Fruit fly (Drosophila melanogaster) whole organism, pupa: Measurements from ENCODE around the gene Rcc1.

Experiments
- CG10348 ChIP-seq: fragments of 200-800 bp; sonication (Bioruptor generic); IDR thresholded peaks from 2 replicates; pipeline ENCODE4 v1.3.6; 2022; ENCODE audit warnings: missing biosample characterization, missing genetic modification characterization
- CG12605 ChIP-seq: fragments of 200-800 bp; sonication (Bioruptor generic); IDR thresholded peaks from 2 replicates; pipeline ENCODE4 v1.3.6; 2022; ENCODE audit warnings: missing biosample characterization, missing genetic modification characterization
- CG13204 ChIP-seq: fragments of 200-800 bp; sonication (Bioruptor generic); optimal IDR thresholded peaks from 2 replicates; lab custom pipeline; 2018; ENCODE audit warnings: missing biosample characterization, mild to moderate bottlenecking, missing genetic modification characterization, moderate library complexity
- CG14655 ChIP-seq: fragments of 200-800 bp; sonication (Bioruptor generic); optimal IDR thresholded peaks from 3 replicates; lab custom pipeline; 2017; ENCODE audit warnings: mild to moderate bottlenecking, missing biosample characterization, missing genetic modification reagents, missing genetic modification characterization
- CG15710 ChIP-seq: fragments of 200-800 bp; sonication (Bioruptor generic); optimal IDR thresholded peaks from 2 replicates; lab custom pipeline; 2018; ENCODE audit warnings: missing biosample characterization, mild to moderate bottlenecking, missing genetic modification characterization, moderate library complexity
- CG17806 ChIP-seq: fragments of 200-800 bp; sonication (Bioruptor generic); optimal IDR thresholded peaks from 2 replicates; lab custom pipeline; 2018; ENCODE audit warnings: missing biosample characterization, mild to moderate bottlenecking, missing genetic modification characterization, moderate library complexity
- CG32121 ChIP-seq: fragments of 200-800 bp; sonication (Bioruptor generic); IDR thresholded peaks from 2 replicates; pipeline ENCODE4 v1.3.6; 2022; ENCODE audit warnings: missing biosample characterization, missing genetic modification characterization
- CG34367 ChIP-seq: fragments of 200-800 bp; sonication (Bioruptor generic); optimal IDR thresholded peaks from 2 replicates; lab custom pipeline; 2018; ENCODE audit warnings: missing biosample characterization, mild to moderate bottlenecking, missing genetic modification characterization
- CG4496 ChIP-seq: fragments of 200-800 bp; sonication (Bioruptor generic); IDR thresholded peaks from 3 replicates; pipeline ENCODE4 v1.3.6; 2022; ENCODE audit warnings: missing biosample characterization, missing genetic modification characterization
- CG8159 ChIP-seq: fragments of 200-800 bp; sonication (Bioruptor generic); optimal IDR thresholded peaks from 3 replicates; lab custom pipeline; 2018; ENCODE audit warnings: missing biosample characterization, mild to moderate bottlenecking, missing genetic modification characterization, moderate library complexity
- CG8301 ChIP-seq: fragments of 200-800 bp; sonication (Bioruptor generic); optimal IDR thresholded peaks from 2 replicates; lab custom pipeline; 2018; ENCODE audit warnings: missing biosample characterization, mild to moderate bottlenecking, missing genetic modification characterization
- CG9948 ChIP-seq: fragments of 200-800 bp; sonication (Bioruptor generic); optimal IDR thresholded peaks from 2 replicates; lab custom pipeline; 2018; ENCODE audit warnings: missing biosample characterization, mild to moderate bottlenecking, missing genetic modification characterization, moderate library complexity
- D1 ChIP-seq: fragments of 200-800 bp; sonication (Bioruptor generic); optimal IDR thresholded peaks from 2 replicates; lab custom pipeline; 2018; ENCODE audit warnings: missing biosample characterization, mild to moderate bottlenecking, missing genetic modification characterization, moderate library complexity
- EcR ChIP-seq: fragments of 200-800 bp; sonication (Bioruptor generic); optimal IDR thresholded peaks from 3 replicates; lab custom pipeline; 2019; ENCODE audit warnings: missing biosample characterization, missing genetic modification characterization, mild to moderate bottlenecking, moderate library complexity, missing genetic modification reagents
- Ets98B ChIP-seq: fragments of 200-800 bp; sonication (Bioruptor generic); IDR thresholded peaks from 2 replicates; pipeline ENCODE4 v1.3.6; 2022; ENCODE audit warnings: missing biosample characterization, missing genetic modification characterization
- Pif1A ChIP-seq: fragments of 200-800 bp; sonication (Bioruptor generic); optimal IDR thresholded peaks from 3 replicates; lab custom pipeline; 2016; ENCODE audit warnings: missing biosample characterization, missing genetic modification characterization
- Pif1B ChIP-seq: fragments of 200-800 bp; sonication (Bioruptor generic); optimal IDR thresholded peaks from 3 replicates; lab custom pipeline; 2016; ENCODE audit warnings: missing biosample characterization, missing genetic modification characterization
- Snoo ChIP-seq: fragments of 200-800 bp; sonication (Bioruptor generic); optimal IDR thresholded peaks from 3 replicates; lab custom pipeline; 2017; ENCODE audit warnings: missing biosample characterization, mild to moderate bottlenecking, missing genetic modification characterization, inconsistent platforms
- fd96Ca ChIP-seq: fragments of 200-800 bp; sonication (Bioruptor generic); IDR thresholded peaks from 3 replicates; pipeline ENCODE4 v1.3.6; 2022; ENCODE audit warnings: missing biosample characterization, missing genetic modification characterization
- gl ChIP-seq: fragments of 200-800 bp; sonication (Bioruptor generic); optimal IDR thresholded peaks from 2 replicates; lab custom pipeline; 2018; ENCODE audit warnings: missing biosample characterization, mild to moderate bottlenecking, missing genetic modification characterization
- rn ChIP-seq: fragments of 200-800 bp; sonication (Bioruptor generic); IDR thresholded peaks from 2 replicates; pipeline ENCODE4 v1.3.6; 2022; ENCODE audit warnings: missing biosample characterization, missing genetic modification characterization

The Rcc1 gene

dm6 chr3L:5971440-5971839, 38.9 kb upstream of the Rcc1 start:
- TF ChIP-seq CG34367 (tag; lab: Kevin White, UChicago), result no peak
- no peak for TF ChIP-seq EcR (GFP tag; lab: Kevin White, UChicago)
- no peak for TF ChIP-seq CG17806 (tag; lab: Kevin White, UChicago)
- no peak for TF ChIP-seq fd96Ca (GFP tag; lab: Robert Waterston, UW)
- no peak for TF ChIP-seq CG8159 (tag; lab: Kevin White, UChicago)
- no peak for TF ChIP-seq gl

dm6 chr3L:5970169-5970568, 37.6 kb upstream of the Rcc1 start:
- TF ChIP-seq CG10348 (GFP tag; lab: Robert Waterston, UW), result no peak
- TF ChIP-seq CG15710 (tag; lab: Kevin White, UChicago), result no peak
- no peak for TF ChIP-seq Snoo (tag; lab: Kevin White, UChicago)
- no peak for TF ChIP-seq CG4496 (GFP tag; lab: Robert Waterston, UW)
- TF ChIP-seq CG32121 (GFP tag; lab: Robert Waterston, UW), result no peak
- TF ChIP-seq D1, result no peak
- TF ChIP-seq Pif1A, result no peak
- no peak for TF ChIP-seq CG8159 (tag; lab: Kevin White, UChicago)
- no peak for TF ChIP-seq Ets98B
- TF ChIP-seq fd96Ca (GFP tag; lab: Robert Waterston, UW), result no peak
- TF ChIP-seq CG8301, result no peak
- TF ChIP-seq CG13204, result no peak

- TF ChIP-seq CG13204 (no peak), EcR (GFP tag; lab: Kevin White, UChicago) (no peak), CG17806 (tag; lab: Kevin White, UChicago) (no peak), CG8159 (tag; lab: Kevin White, UChicago) (no peak), Pif1B (no peak), rn (GFP tag; lab: Robert Waterston, UW) (no peak), CG34367 (tag; lab: Kevin White, UChicago) (no peak), fd96Ca (GFP tag; lab: Robert Waterston, UW) (no peak), CG4496 (GFP tag; lab: Robert Waterston, UW) (no peak), CG10348 (GFP tag; lab: Robert Waterston, UW) (no peak), CG14655 (GFP tag; lab: Kevin White, UChicago) (no peak), Snoo (tag; lab: Kevin White, UChicago) (no peak), CG9948 (tag; lab: Kevin White, UChicago) (no peak), gl (no peak), Pif1A (no peak), CG12605 (no peak), CG8301 (no peak), CG15710 (tag; lab: Kevin White, UChicago) (no peak), D1 (no peak)
- TF ChIP-seq, all 21 proteins: peak for 0
Observed at dm6 chr3L:5969122-5969521, 36.5 kb upstream of the Rcc1 start.

- TF ChIP-seq Pif1A (no peak), rn (GFP tag; lab: Robert Waterston, UW) (no peak), CG8301 (no peak), Pif1B (no peak), EcR (GFP tag; lab: Kevin White, UChicago) (no peak), CG34367 (tag; lab: Kevin White, UChicago) (no peak), D1 (no peak), gl (no peak), CG32121 (GFP tag; lab: Robert Waterston, UW) (no peak), CG4496 (GFP tag; lab: Robert Waterston, UW) (no peak), Snoo (tag; lab: Kevin White, UChicago) (no peak), CG13204 (no peak), CG12605 (no peak), fd96Ca (GFP tag; lab: Robert Waterston, UW) (no peak), CG10348 (GFP tag; lab: Robert Waterston, UW) (no peak), CG17806 (tag; lab: Kevin White, UChicago) (no peak)
Observed at dm6 chr3L:5968695-5969094, 36.1 kb upstream of the Rcc1 start.

- TF ChIP-seq CG13204 (no peak), CG32121 (GFP tag; lab: Robert Waterston, UW) (no peak), D1 (peak; percentile 8), fd96Ca (GFP tag; lab: Robert Waterston, UW) (no peak), CG34367 (tag; lab: Kevin White, UChicago) (no peak), rn (GFP tag; lab: Robert Waterston, UW) (no peak)
Observed at dm6 chr3L:5966850-5967418, 34.4 kb upstream of the Rcc1 start.

dm6 chr3L:5964399-5964798, 31.8 kb upstream of the Rcc1 start:
- no peak for TF ChIP-seq rn (GFP tag; lab: Robert Waterston, UW)
- TF ChIP-seq Snoo (tag; lab: Kevin White, UChicago), result no peak
- no peak for TF ChIP-seq CG8159 (tag; lab: Kevin White, UChicago)
- no peak for TF ChIP-seq Pif1B
- peak; percentile 23; the same call in 1 of the 3 replicates for TF ChIP-seq CG4496 (GFP tag; lab: Robert Waterston, UW)

dm6 chr3L:5958117-5958516, 25.5 kb upstream of the Rcc1 start:
- no peak for TF ChIP-seq CG4496 (GFP tag; lab: Robert Waterston, UW)
- TF ChIP-seq CG14655 (GFP tag; lab: Kevin White, UChicago), result peak; percentile 41
- peak; percentile 5 for TF ChIP-seq CG8159 (tag; lab: Kevin White, UChicago)
- peak; percentile 19 for TF ChIP-seq CG8301
- TF ChIP-seq fd96Ca (GFP tag; lab: Robert Waterston, UW), result no peak
- TF ChIP-seq CG34367 (tag; lab: Kevin White, UChicago), result no peak
- TF ChIP-seq Pif1A, result no peak
- peak; percentile 35 for TF ChIP-seq CG17806 (tag; lab: Kevin White, UChicago)
- TF ChIP-seq rn (GFP tag; lab: Robert Waterston, UW), result no peak
- no peak for TF ChIP-seq Ets98B
- TF ChIP-seq Snoo (tag; lab: Kevin White, UChicago), result no peak
- TF ChIP-seq CG12605, result no peak
- no peak for TF ChIP-seq CG32121 (GFP tag; lab: Robert Waterston, UW)
- TF ChIP-seq D1, result no peak
- TF ChIP-seq CG15710 (tag; lab: Kevin White, UChicago), result peak; percentile 13
- no peak for TF ChIP-seq CG9948 (tag; lab: Kevin White, UChicago)
- TF ChIP-seq CG10348 (GFP tag; lab: Robert Waterston, UW), result no peak
- no peak for TF ChIP-seq Pif1B
- TF ChIP-seq, all 21 proteins: peak for 5
